Fruit fly (Drosophila melanogaster): Measurements from ENCODE around the gene Hsc70-2.

DNA sequence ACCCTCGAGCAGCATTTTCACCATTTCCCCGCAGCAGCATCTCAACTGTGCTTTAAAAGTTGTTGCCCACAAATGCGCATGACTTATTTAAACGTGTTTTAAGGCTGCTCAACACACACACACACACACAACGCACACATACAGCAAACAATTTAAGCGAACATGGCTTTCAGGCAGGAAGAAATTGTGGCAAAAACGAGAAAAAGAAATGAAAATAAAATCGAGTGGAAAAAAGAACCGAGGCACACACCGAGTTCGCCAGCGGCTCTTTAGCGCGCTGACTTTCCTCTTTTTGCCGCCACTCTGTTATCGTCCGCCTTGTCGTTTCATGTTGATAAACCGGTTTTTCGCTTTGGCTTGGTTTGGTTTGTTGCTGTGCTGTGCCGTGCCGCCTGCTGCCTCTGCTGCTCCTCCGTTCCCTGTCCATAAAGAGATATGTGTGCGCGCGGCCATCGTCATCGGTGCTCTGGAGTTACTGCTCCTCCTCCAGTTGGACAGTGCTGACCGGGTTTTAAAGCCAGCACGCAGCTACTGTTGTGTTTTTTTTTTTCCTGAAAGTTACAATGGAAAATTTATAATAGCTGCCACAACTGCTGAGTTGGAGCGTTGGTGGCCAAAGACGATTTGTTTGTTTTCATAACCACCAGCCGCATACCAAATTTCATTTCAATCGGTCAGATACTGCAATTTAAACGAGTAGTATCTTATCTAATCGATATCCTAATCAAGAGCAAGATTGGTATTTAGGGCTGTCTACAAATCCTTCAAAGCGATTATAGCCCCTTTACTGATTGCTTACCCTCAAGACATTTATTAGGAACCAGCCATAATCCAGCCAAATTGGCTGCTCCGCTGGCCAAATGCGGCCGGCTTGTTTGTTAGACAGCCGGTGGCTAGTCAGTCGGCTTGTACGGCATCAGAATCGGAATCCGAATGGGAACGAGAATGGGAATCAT, 28.5 kb upstream of the Hsc70-2 start:
- TF ChIP-seq pan (optimal IDR thresholded peaks at IDR 0.05): no peak
- no peak for TF ChIP-seq CG8478 (optimal IDR thresholded peaks at IDR 0.05)

All from whole organism.